Worm (Caenorhabditis elegans) whole organism, L4/young adult: ENCODE results near the gene F28A10.1.

ENCODE experiments used
- W03F9.2 ChIP-seq: fragments of 150-350 bp; optimal IDR thresholded peaks from 2 replicates; lab custom pipeline; 2014; ENCODE audit warnings: missing biosample characterization, missing genetic modification characterization
- dao-5 ChIP-seq: sonication (generic microtip); optimal IDR thresholded peaks from 2 replicates; lab custom pipeline; 2016; ENCODE audit warnings: missing genotype, missing genetic modification characterization, moderate library complexity, missing compliant biosample characterization
- him-1 ChIP-seq: sonication (generic microtip); optimal IDR thresholded peaks from 2 replicates; lab custom pipeline; 2016; ENCODE audit warnings: missing genotype, missing genetic modification reagents, missing genetic modification characterization, missing compliant biosample characterization

DNA sequence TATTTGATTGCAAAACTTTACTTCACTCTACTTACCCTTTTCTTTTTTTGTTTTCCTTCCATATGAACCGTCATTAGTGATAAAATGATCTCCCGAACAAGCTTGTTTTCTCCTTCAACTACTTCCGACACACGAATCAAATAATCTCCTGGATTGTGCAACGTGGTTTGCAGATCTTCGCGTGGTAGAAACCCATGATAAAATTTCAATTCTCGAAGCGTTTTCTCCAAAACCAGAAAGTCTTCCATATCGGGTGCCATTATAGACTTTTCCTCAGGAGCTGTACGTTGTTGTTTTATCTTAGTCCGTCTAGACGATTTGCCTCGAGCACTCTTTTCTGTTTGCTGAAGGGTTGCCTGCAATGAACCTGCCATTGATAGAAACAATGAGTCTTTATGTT, 28.2 kb upstream of the F28A10.1 start:
- TF ChIP-seq him-1: no peak
- TF ChIP-seq dao-5 (tag; lab: Kevin White, UChicago): no peak
- TF ChIP-seq W03F9.2 (tag; lab: Kevin White, UChicago): no peak
